Fruit fly (Drosophila melanogaster) whole organism, embryonic: ENCODE data around the gene hang.

Experiments
- CG1024 ChIP-seq: fragments of 200-800 bp; sonication (Bioruptor generic); IDR thresholded peaks from 2 replicates; pipeline ENCODE4 v1.3.6; 2022; ENCODE audit warnings: missing biosample characterization, missing genetic modification characterization
- CG10565 ChIP-seq: fragments of 200-800 bp; sonication (Bioruptor generic); optimal IDR thresholded peaks from 3 replicates; lab custom pipeline; 2016; ENCODE audit warnings: missing biosample characterization, mild to moderate bottlenecking, missing genetic modification characterization
- CG10959 ChIP-seq: fragments of 200-800 bp; sonication (Bioruptor generic); IDR thresholded peaks from 2 replicates; pipeline ENCODE4 v1.3.6; 2022; ENCODE audit warnings: missing biosample characterization, missing genetic modification characterization
- CG11247 ChIP-seq: fragments of 200-800 bp; sonication (Bioruptor generic); IDR thresholded peaks from 2 replicates; pipeline ENCODE4 v1.3.6; 2022; ENCODE audit warnings: missing biosample characterization, missing genetic modification characterization
- CG12942 ChIP-seq: fragments of 200-800 bp; sonication (Bioruptor generic); optimal IDR thresholded peaks from 3 replicates; lab custom pipeline; 2016; ENCODE audit warnings: missing biosample characterization, missing genetic modification characterization
- CG13624 ChIP-seq: fragments of 200-800 bp; sonication (Bioruptor generic); optimal IDR thresholded peaks from 2 replicates; lab custom pipeline; 2016; ENCODE audit warnings: missing biosample characterization, missing genetic modification characterization
- CG15601 ChIP-seq: fragments of 200-800 bp; sonication (Bioruptor generic); optimal IDR thresholded peaks from 3 replicates; lab custom pipeline; 2019; ENCODE audit warnings: missing biosample characterization, mild to moderate bottlenecking, missing genetic modification characterization, moderate library complexity
- CG18011 ChIP-seq: fragments of 200-800 bp; sonication (Bioruptor generic); optimal IDR thresholded peaks from 2 replicates; lab custom pipeline; 2017; ENCODE audit warnings: missing biosample characterization, missing genetic modification characterization, mild to moderate bottlenecking, moderate library complexity, missing genotype
- CG4424 ChIP-seq: fragments of 200-800 bp; sonication (Bioruptor generic); optimal IDR thresholded peaks from 3 replicates; lab custom pipeline; 2016; ENCODE audit warnings: missing biosample characterization, missing genetic modification characterization
- CG4730 ChIP-seq: fragments of 200-800 bp; sonication (Bioruptor generic); IDR thresholded peaks from 2 replicates; pipeline ENCODE4 v1.3.6; 2022; ENCODE audit warnings: missing biosample characterization, missing genetic modification characterization
- CG8290 ChIP-seq, 3 experiments: fragments of 200-800 bp; sonication (Bioruptor generic); optimal IDR thresholded peaks; 2 replicates each; lab custom pipeline; 2016 to 2019; ENCODE audit warnings: missing biosample characterization in 3 of 3, missing genetic modification characterization in 3 of 3, mild to moderate bottlenecking in 2 of 3, moderate library complexity in 1 of 3
- CG8359 ChIP-seq: fragments of 200-800 bp; sonication (Bioruptor generic); optimal IDR thresholded peaks from 2 replicates; lab custom pipeline; 2017; ENCODE audit warnings: missing biosample characterization, mild to moderate bottlenecking, missing genetic modification characterization, borderline replicate concordance
- CG8388 ChIP-seq: fragments of 200-800 bp; sonication (Bioruptor generic); optimal IDR thresholded peaks from 2 replicates; lab custom pipeline; 2019; ENCODE audit warnings: missing biosample characterization, mild to moderate bottlenecking, missing genetic modification characterization, moderate library complexity
- CG8924 ChIP-seq: fragments of 200-800 bp; optimal IDR thresholded peaks from 3 replicates; lab custom pipeline; 2019; ENCODE audit warnings: missing biosample characterization, mild to moderate bottlenecking, missing genetic modification characterization, moderate library complexity
- CG9727 ChIP-seq: fragments of 200-800 bp; sonication (Bioruptor generic); optimal IDR thresholded peaks from 3 replicates; lab custom pipeline; 2017; ENCODE audit warnings: missing biosample characterization, mild to moderate bottlenecking, missing genetic modification characterization
- CHES-1-like ChIP-seq: fragments of 200-800 bp; sonication (Bioruptor generic); optimal IDR thresholded peaks from 2 replicates; lab custom pipeline; 2016; ENCODE audit warnings: missing biosample characterization, missing genetic modification characterization
- CoRest ChIP-seq: fragments of 200-800 bp; sonication (Bioruptor generic); optimal IDR thresholded peaks from 3 replicates; lab custom pipeline; 2018; ENCODE audit warnings: missing biosample characterization, mild to moderate bottlenecking, missing genetic modification characterization, moderate library complexity
- Dll ChIP-seq: fragments of 200-800 bp; sonication (Bioruptor generic); IDR thresholded peaks from 4 replicates; pipeline ENCODE4 v1.3.6; 2022; ENCODE audit warnings: missing biosample characterization, missing genetic modification characterization; ENCODE audit not compliant: partially characterized antibody
- Doc2 ChIP-seq: fragments of 200-800 bp; sonication (Bioruptor generic); IDR thresholded peaks from 2 replicates; pipeline ENCODE4 v1.3.6; 2022; ENCODE audit warnings: missing biosample characterization, missing genetic modification characterization
- Doc3 ChIP-seq: fragments of 200-800 bp; sonication (Bioruptor generic); IDR thresholded peaks from 3 replicates; pipeline ENCODE4 v1.3.6; 2022; ENCODE audit warnings: missing biosample characterization, missing genetic modification characterization; ENCODE audit not compliant: partially characterized antibody
- Eip74EF ChIP-seq, 2 experiments: fragments of 200-800 bp in 1 of 2; fragments of >200 bp in 1 of 2; sonication (Bioruptor generic) in 1 of 2; optimal IDR thresholded peaks; 2 replicates each; lab custom pipeline; 2017 to 2019; ENCODE audit warnings: missing biosample characterization in 2 of 2, missing genetic modification characterization in 2 of 2, mild to moderate bottlenecking in 1 of 2, moderate library complexity in 1 of 2
- Hr3 ChIP-seq: fragments of 200-800 bp; sonication (Bioruptor generic); optimal IDR thresholded peaks from 3 replicates; lab custom pipeline; 2016; ENCODE audit warnings: missing biosample characterization, missing genetic modification characterization
- Myb ChIP-seq: fragments of 200-800 bp; sonication (Bioruptor generic); optimal IDR thresholded peaks from 2 replicates; lab custom pipeline; 2016; ENCODE audit warnings: missing biosample characterization, missing genetic modification characterization
- Side ChIP-seq: fragments of 200-800 bp; sonication (Bioruptor generic); optimal IDR thresholded peaks from 2 replicates; lab custom pipeline; 2016; ENCODE audit warnings: missing biosample characterization, missing genetic modification characterization
- Six4 ChIP-seq: fragments of 200-800 bp; sonication (Bioruptor generic); optimal IDR thresholded peaks from 2 replicates; lab custom pipeline; 2016; ENCODE audit warnings: missing biosample characterization, missing genetic modification characterization
- Ssrp ChIP-seq: fragments of 200-800 bp; sonication (Bioruptor generic); optimal IDR thresholded peaks from 2 replicates; lab custom pipeline; 2018; ENCODE audit warnings: missing biosample characterization, mild to moderate bottlenecking, missing genetic modification characterization, moderate library complexity
- Usf ChIP-seq: fragments of 200-800 bp; sonication (Bioruptor generic); optimal IDR thresholded peaks from 2 replicates; lab custom pipeline; 2017; ENCODE audit warnings: missing genotype, missing biosample characterization, missing genetic modification characterization
- ab ChIP-seq: fragments of 200-800 bp; sonication (Bioruptor generic); optimal IDR thresholded peaks from 2 replicates; lab custom pipeline; 2016; ENCODE audit warnings: missing biosample characterization, missing genetic modification characterization
- amos ChIP-seq: fragments of 200-800 bp; sonication (Bioruptor generic); IDR thresholded peaks from 2 replicates; pipeline ENCODE4 v1.3.6; 2022; ENCODE audit warnings: missing biosample characterization, missing genetic modification characterization; ENCODE audit not compliant: partially characterized antibody
- ash1 ChIP-seq: fragments of 200-800 bp; sonication (Bioruptor generic); optimal IDR thresholded peaks from 2 replicates; lab custom pipeline; 2018; ENCODE audit warnings: missing biosample characterization, mild to moderate bottlenecking, missing genetic modification characterization
- bbx ChIP-seq: fragments of 200-800 bp; sonication (Bioruptor generic); IDR thresholded peaks from 2 replicates; pipeline ENCODE4 v1.3.6; 2022; ENCODE audit warnings: missing biosample characterization, missing genetic modification characterization; ENCODE audit not compliant: partially characterized antibody
- ci ChIP-seq: fragments of 200-800 bp; sonication (Bioruptor generic); IDR thresholded peaks from 3 replicates; pipeline ENCODE4 v1.3.6; 2022; ENCODE audit warnings: missing biosample characterization, missing genetic modification characterization
- croc ChIP-seq: fragments of 200-800 bp; sonication (Bioruptor generic); conservative IDR thresholded peaks from 3 replicates; pipeline ENCODE4 v1.3.6; 2022; ENCODE audit warnings: missing biosample characterization, missing genetic modification characterization
- hbn ChIP-seq: fragments of 200-800 bp; sonication (Bioruptor generic); IDR thresholded peaks from 2 replicates; pipeline ENCODE4 v1.3.6; 2022; ENCODE audit warnings: missing biosample characterization, missing genetic modification characterization; ENCODE audit not compliant: partially characterized antibody
- kah ChIP-seq: fragments of 200-800 bp; sonication (Bioruptor generic); optimal IDR thresholded peaks from 2 replicates; lab custom pipeline; 2018; ENCODE audit warnings: missing biosample characterization, mild to moderate bottlenecking, missing genetic modification characterization
- klu ChIP-seq: fragments of 200-800 bp; sonication (Bioruptor generic); IDR thresholded peaks from 2 replicates; pipeline ENCODE4 v1.3.6; 2022; ENCODE audit warnings: missing biosample characterization, missing genetic modification characterization
- lilli ChIP-seq: fragments of 200-800 bp; sonication (Bioruptor generic); optimal IDR thresholded peaks from 3 replicates; lab custom pipeline; 2016; ENCODE audit warnings: missing biosample characterization, missing genetic modification characterization
- nmo ChIP-seq: fragments of 200-800 bp; sonication (Bioruptor generic); optimal IDR thresholded peaks from 2 replicates; lab custom pipeline; 2018; ENCODE audit warnings: missing biosample characterization, mild to moderate bottlenecking, missing genetic modification characterization, moderate library complexity
- phol ChIP-seq: fragments of 200-800 bp; sonication (Bioruptor generic); optimal IDR thresholded peaks from 3 replicates; lab custom pipeline; 2018; ENCODE audit warnings: missing biosample characterization, mild to moderate bottlenecking, missing genetic modification characterization, moderate library complexity
- sens ChIP-seq: fragments of 200-800 bp; sonication (Bioruptor generic); peaks from one replicate; lab custom pipeline; 2016; ENCODE audit warnings: missing biosample characterization, missing genetic modification characterization
- sim ChIP-seq: fragments of 200-800 bp; sonication (Bioruptor generic); IDR thresholded peaks from 2 replicates; pipeline ENCODE4 v1.3.6; 2022; ENCODE audit warnings: missing biosample characterization, missing genetic modification characterization
- so ChIP-seq: fragments of 200-800 bp; sonication (Bioruptor generic); IDR thresholded peaks from 3 replicates; pipeline ENCODE4 v1.3.6; 2022; ENCODE audit warnings: missing biosample characterization, missing genetic modification characterization
- stc ChIP-seq: fragments of 200-800 bp; sonication (Bioruptor generic); IDR thresholded peaks from 2 replicates; pipeline ENCODE4 v1.3.6; 2022; ENCODE audit warnings: missing biosample characterization, missing genetic modification characterization
- trem ChIP-seq: fragments of 200-800 bp; optimal IDR thresholded peaks from 3 replicates; lab custom pipeline; 2019; ENCODE audit warnings: missing biosample characterization, mild to moderate bottlenecking, missing genetic modification characterization, moderate library complexity
- trh ChIP-seq: fragments of 200-800 bp; sonication (Bioruptor generic); optimal IDR thresholded peaks from 2 replicates; lab custom pipeline; 2016; ENCODE audit warnings: missing biosample characterization, missing genetic modification characterization
- usp ChIP-seq: fragments of >200 bp; optimal IDR thresholded peaks from 2 replicates; lab custom pipeline; 2017; ENCODE audit warnings: missing biosample characterization, missing genetic modification characterization
- vfl ChIP-seq: fragments of 200-800 bp; sonication (Bioruptor generic); optimal IDR thresholded peaks from 2 replicates; lab custom pipeline; 2016; ENCODE audit warnings: missing biosample characterization, missing genetic modification characterization

hang gene

DNA sequence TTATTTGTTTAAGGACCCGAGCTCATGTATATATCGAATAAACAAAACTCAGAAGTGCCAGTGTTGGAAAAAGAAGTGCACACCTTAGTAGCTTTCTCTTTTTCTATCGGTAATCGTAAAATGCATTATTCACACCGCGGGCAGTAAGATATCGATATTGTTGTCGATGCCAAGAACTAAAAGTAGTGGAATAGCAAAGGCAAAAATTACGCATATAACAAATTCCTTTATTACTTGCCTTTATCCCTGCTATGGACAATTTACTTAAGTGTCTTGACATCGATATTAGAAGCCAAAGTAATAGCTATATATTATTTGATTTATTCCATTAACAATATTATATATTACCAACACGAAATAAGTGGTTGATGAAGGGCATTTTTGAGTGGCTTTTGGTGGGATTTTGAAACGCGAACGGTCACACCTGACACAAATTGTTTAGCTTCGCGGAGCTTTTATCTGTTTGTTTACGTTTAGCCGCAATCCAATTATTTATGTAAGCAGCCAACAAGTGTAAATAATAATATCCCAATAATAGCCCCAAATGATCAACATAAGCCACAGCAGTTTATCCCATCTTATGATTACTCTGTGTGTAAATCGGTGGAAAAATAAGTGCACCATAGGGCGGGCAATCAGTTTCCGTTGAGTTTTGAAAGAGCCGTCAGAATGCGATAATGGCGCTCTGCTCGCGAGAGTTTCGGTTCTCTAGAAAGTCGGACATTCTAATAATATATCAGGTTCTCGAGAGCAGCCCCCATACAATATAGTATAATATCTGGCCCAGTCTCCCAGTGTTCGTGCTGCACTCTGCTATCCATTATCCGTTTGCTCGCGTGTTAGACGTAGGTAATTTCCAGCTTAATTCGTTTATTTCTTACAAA, 37.5 kb upstream of the hang start, which contains the start of the genes CG9992 and CG4239 (continued):
- TF ChIP-seq sim (no peak), lilli (peak; percentile 58), Doc3 (peak; percentile 29; the same call in 1 of the 3 replicates), Side (GFP tag; lab: Kevin White, UChicago) (no peak), ab (peak; percentile 22), CG12942 (peak; percentile 49), CG4424 (GFP tag; lab: Kevin White, UChicago) (peak; percentile 65), stc (GFP tag; lab: Robert Waterston, UW) (no peak), vfl (no peak), kah (GFP tag; lab: Kevin White, UChicago) (peak; percentile 11), CG1024 (GFP tag; lab: Robert Waterston, UW) (peak; percentile 29; the same call in 1 of the 2 replicates), hbn (GFP tag; lab: Robert Waterston, UW) (peak; percentile 43; the same call in 1 of the 2 replicates), CG8290 (GFP tag; optimal IDR thresholded peaks at IDR 0.05; lab: Kevin White, UChicago) (peak; percentile 74), CG8290 (tag; optimal IDR thresholded peaks at IDR 0.05; lab: Kevin White, UChicago) (peak; percentile 18 to 61), Hr3 (GFP tag; lab: Kevin White, UChicago) (peak; percentile 43), nmo (GFP tag; lab: Kevin White, UChicago) (peak; percentile 87), usp (GFP tag; lab: Kevin White, UChicago) (no peak), sens (GFP tag; lab: Kevin White, UChicago) (peak; percentile 68), CG13624 (no peak), Ssrp (tag; lab: Kevin White, UChicago) (peak; percentile 67), Dll (peak; percentile 70; the same call in 2 of the 4 replicates), so (GFP tag; lab: Robert Waterston, UW) (no peak; the same call in 2 of the 3 replicates), CG8924 (peak; percentile 65), CoRest (tag; lab: Kevin White, UChicago) (peak; percentile 85), Eip74EF (GFP tag; optimal IDR thresholded peaks at IDR 0.05; lab: Kevin White, UChicago) (peak in 1 of 2 experiments; percentile 66), ci (GFP tag; lab: Robert Waterston, UW) (peak; percentile 47; the same call in 1 of the 3 replicates), CG8359 (GFP tag; lab: Kevin White, UChicago) (no peak), CG9727 (peak; percentile 26), Usf (GFP tag; lab: Kevin White, UChicago) (peak; percentile 55), CG10565 (GFP tag; lab: Kevin White, UChicago) (no peak), CG4730 (GFP tag; lab: Robert Waterston, UW) (peak; percentile 38; the same call in 1 of the 2 replicates), CG18011 (GFP tag; lab: Kevin White, UChicago) (no peak), croc (GFP tag; lab: Robert Waterston, UW) (peak; percentile 49; the same call in 2 of the 3 replicates), Myb (GFP tag; lab: Kevin White, UChicago) (peak; percentile 24), trh (GFP tag; lab: Kevin White, UChicago) (no peak), Six4 (GFP tag; lab: Kevin White, UChicago) (no peak), CHES-1-like (GFP tag; lab: Kevin White, UChicago) (peak; percentile 57), ash1 (no peak), bbx (peak; percentile 69), CG10959 (GFP tag; lab: Robert Waterston, UW) (no peak), phol (tag; lab: Kevin White, UChicago) (peak; percentile 86), trem (peak; percentile 56), CG15601 (tag; lab: Kevin White, UChicago) (peak; percentile 6), CG8388 (GFP tag; lab: Kevin White, UChicago) (no peak), amos (GFP tag; lab: Robert Waterston, UW) (peak; percentile 67; the same call in 1 of the 2 replicates), CG11247 (GFP tag; lab: Robert Waterston, UW) (peak; percentile 24; the same call in 1 of the 2 replicates), klu (GFP tag; lab: Robert Waterston, UW) (no peak), Doc2 (GFP tag; lab: Robert Waterston, UW) (no peak)
